Worm (Caenorhabditis elegans): ENCODE data around the gene gly-7.

ce11 chrV:1824528-1824927 is 3.4 kb upstream of the gly-7 start:
- no peak for TF ChIP-seq elt-1 (tag; optimal IDR thresholded peaks at IDR 0.05)
- no peak for TF ChIP-seq unc-62 (GFP tag; optimal IDR thresholded peaks at IDR 0.05)
- TF ChIP-seq nfya-1 (tag; optimal IDR thresholded peaks at IDR 0.05; ENCODE audit: insufficient read depth), result no peak
- TF ChIP-seq pha-4 (tag; optimal IDR thresholded peaks at IDR 0.05), result no peak
- no peak for TF ChIP-seq lin-39 (tag; optimal IDR thresholded peaks at IDR 0.05)
- no peak for TF ChIP-seq daf-12 (tag; optimal IDR thresholded peaks at IDR 0.05)
- TF ChIP-seq elt-3 (tag; optimal IDR thresholded peaks at IDR 0.05), result no peak
- no peak for TF ChIP-seq ama-1 (optimal IDR thresholded peaks at IDR 0.05)
- no peak for TF ChIP-seq ZK546.5 (tag; optimal IDR thresholded peaks at IDR 0.05)

All from whole organism, L3 larva.